Fruit fly (Drosophila melanogaster): ENCODE measurements around the gene NdufV3.

DNA sequence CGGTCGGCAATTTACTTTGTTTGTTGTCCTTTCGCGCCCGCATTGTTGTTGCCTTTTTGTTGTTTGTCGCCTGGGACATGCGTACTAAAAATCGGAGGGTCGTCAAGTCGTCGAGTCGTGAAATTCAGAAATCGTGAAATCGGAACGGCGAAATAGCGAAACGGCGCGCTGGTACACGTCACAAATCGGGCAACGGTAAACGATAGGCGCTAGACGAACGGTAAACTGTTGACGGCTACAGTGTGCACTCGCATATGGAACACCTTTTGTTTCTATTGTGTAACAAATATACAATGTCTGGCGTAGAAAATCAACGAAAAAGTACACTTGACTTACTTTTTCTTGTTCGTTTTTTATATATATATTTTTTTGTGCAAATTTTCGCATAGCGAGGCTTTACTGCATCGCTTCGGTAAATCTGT is 34.2 kb downstream of the NdufV3 start:
- TF ChIP-seq CG8478 (optimal IDR thresholded peaks at IDR 0.05) (no peak), pan (optimal IDR thresholded peaks at IDR 0.05) (no peak), usp (GFP tag; optimal IDR thresholded peaks at IDR 0.05) (no peak)

Data from whole organism.